Worm (Caenorhabditis elegans) whole organism, L2 larva: ENCODE data around the gene F15E6.9.

Experiments
- F13H6.1 ChIP-seq: sonication (generic microtip); optimal IDR thresholded peaks from 2 replicates; lab custom pipeline; 2016; ENCODE audit warnings: missing genetic modification characterization, missing compliant biosample characterization
- R02D3.7 ChIP-seq: fragments of 150-350 bp; optimal IDR thresholded peaks from 2 replicates; lab custom pipeline; 2014; ENCODE audit warnings: missing biosample characterization, missing genetic modification characterization
- egl-27 ChIP-seq: sonication (generic microtip); optimal IDR thresholded peaks from 3 replicates; lab custom pipeline; 2017; ENCODE audit warnings: missing biosample characterization, missing genetic modification reagents, missing genetic modification characterization
- mbf-1 ChIP-seq: sonication (generic microtip); optimal IDR thresholded peaks from 2 replicates; lab custom pipeline; 2017; ENCODE audit warnings: missing biosample characterization, missing genetic modification characterization
- nhr-6 ChIP-seq: fragments of 150-350 bp; optimal IDR thresholded peaks from 2 replicates; lab custom pipeline; 2014; ENCODE audit warnings: missing biosample characterization, missing genetic modification characterization
- sma-3 ChIP-seq: sonication (generic microtip); optimal IDR thresholded peaks from 2 replicates; lab custom pipeline; 2016; ENCODE audit warnings: missing genetic modification reagents, missing genetic modification characterization, missing compliant biosample characterization

- TF ChIP-seq nhr-6 (no peak), R02D3.7 (tag; lab: Kevin White, UChicago) (no peak), mbf-1 (tag; lab: Kevin White, UChicago) (no peak), egl-27 (no peak), F13H6.1 (tag; lab: Kevin White, UChicago) (no peak), sma-3 (GFP tag; lab: Kevin White, UChicago) (no peak)
Measured at ce11 chrIV:4272167-4272566, 26.7 kb downstream of the F15E6.9 start, which contains the start of gene F36A4.1.
